Fruit fly (Drosophila melanogaster): ENCODE measurements around the gene CG33177.

CG33177 gene

DNA sequence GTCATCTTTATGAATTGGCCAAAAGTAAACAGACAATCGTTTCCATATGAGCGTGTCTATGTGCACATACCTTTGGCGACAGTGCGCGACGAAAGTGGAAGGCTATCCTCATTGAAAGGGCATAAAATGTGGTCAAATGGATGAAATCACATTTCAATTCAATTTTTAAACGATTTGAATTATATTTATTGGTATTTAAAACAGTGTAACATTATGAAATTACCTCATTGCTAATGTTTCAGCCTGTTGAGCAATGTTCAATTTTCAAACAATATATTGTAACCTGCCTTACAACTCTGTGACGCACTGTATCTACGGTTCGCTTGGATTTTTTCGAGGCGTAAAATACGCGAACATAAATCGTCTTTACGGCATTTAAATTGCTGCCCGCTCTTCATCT lies 38.9 kb downstream of the CG33177 start (continued):
- TF ChIP-seq fd64A (GFP tag; optimal IDR thresholded peaks at IDR 0.05) (no peak), Oaz (GFP tag; IDR thresholded peaks at IDR 0.05) (0 out of 2 replicates have a peak, but pooled peaks have one; percentile 14), MESR4 (GFP tag; optimal IDR thresholded peaks at IDR 0.05) (no peak), YL-1 (GFP tag; optimal IDR thresholded peaks at IDR 0.05) (no peak)

DNA sequence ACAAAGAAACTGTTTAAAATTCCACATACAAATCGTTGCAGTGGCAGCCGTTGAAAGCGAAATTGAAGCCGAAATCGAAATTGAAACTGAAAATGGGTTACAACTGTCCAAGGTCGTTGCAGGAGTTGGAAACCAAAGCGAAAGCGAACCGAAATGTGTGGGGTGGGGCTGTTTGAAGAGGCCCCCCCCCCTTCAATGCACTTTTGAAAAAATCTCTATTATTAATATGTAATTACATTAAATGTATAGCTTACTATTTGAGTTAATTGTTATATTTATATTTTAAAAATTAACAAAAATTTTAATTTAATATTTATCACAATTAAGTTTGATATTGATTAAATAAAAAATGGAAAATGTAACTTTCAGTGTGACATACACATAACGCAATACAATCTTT lies 40.5 kb downstream of the CG33177 start:
- TF ChIP-seq tin (GFP tag; optimal IDR thresholded peaks at IDR 0.05) (no peak), CG16815 (GFP tag; optimal IDR thresholded peaks at IDR 0.05) (no peak), CG3407 (GFP tag; optimal IDR thresholded peaks at IDR 0.05) (no peak), ewg (GFP tag; optimal IDR thresholded peaks at IDR 0.05) (no peak), Elba2 (GFP tag; optimal IDR thresholded peaks at IDR 0.05) (no peak), CG12155 (GFP tag; optimal IDR thresholded peaks at IDR 0.05) (no peak), CG17361 (GFP tag; IDR thresholded peaks at IDR 0.05) (peak; percentile 63; the same call in 2 of the 3 replicates), gt (GFP tag; IDR thresholded peaks at IDR 0.05) (no peak), Bdp1 (GFP tag; optimal IDR thresholded peaks at IDR 0.05) (no peak), fu2 (GFP tag; optimal IDR thresholded peaks at IDR 0.05) (no peak), fd64A (GFP tag; optimal IDR thresholded peaks at IDR 0.05) (no peak), Nf-YA (GFP tag; IDR thresholded peaks at IDR 0.05) (no peak), nau (GFP tag; optimal IDR thresholded peaks at IDR 0.05) (no peak), CG10274 (GFP tag; optimal IDR thresholded peaks at IDR 0.05) (no peak), Optix (GFP tag; IDR thresholded peaks at IDR 0.05) (no peak), corto (GFP tag; optimal IDR thresholded peaks at IDR 0.05) (no peak), fru (optimal IDR thresholded peaks at IDR 0.05) (no peak), CG4360 (GFP tag; IDR thresholded peaks at IDR 0.05) (no peak), CG17612 (GFP tag; IDR thresholded peaks at IDR 0.05) (no peak), Sry-β (GFP tag; optimal IDR thresholded peaks at IDR 0.05) (no peak), Mrtf (GFP tag; IDR thresholded peaks at IDR 0.05) (no peak), Oli (tag; optimal IDR thresholded peaks at IDR 0.05) (peak; percentile 45), Hsf (GFP tag; optimal IDR thresholded peaks at IDR 0.05) (no peak), nmo (GFP tag; optimal IDR thresholded peaks at IDR 0.05) (peak; percentile 33), usp (GFP tag; optimal IDR thresholded peaks at IDR 0.05) (no peak), bsh (GFP tag; optimal IDR thresholded peaks at IDR 0.05) (peak in 1 of 2 experiments; percentile 46), CG15073 (GFP tag; optimal IDR thresholded peaks at IDR 0.05) (no peak), grau (tag; optimal IDR thresholded peaks at IDR 0.05) (peak; percentile 31), CG13123 (GFP tag; optimal IDR thresholded peaks at IDR 0.05) (no peak), CG10366 (GFP tag; IDR thresholded peaks at IDR 0.05) (no peak; the same call in 1 of the 2 replicates), D19B (GFP tag; optimal IDR thresholded peaks at IDR 0.05) (no peak), Meics (GFP tag; optimal IDR thresholded peaks at IDR 0.05) (no peak), CG1603 (tag; optimal IDR thresholded peaks at IDR 0.05) (no peak), D19A (tag; optimal IDR thresholded peaks at IDR 0.05) (peak; percentile 41), CG5953 (GFP tag; IDR thresholded peaks at IDR 0.05) (no peak), CG10959 (GFP tag; IDR thresholded peaks at IDR 0.05) (no peak), ERR (GFP tag; optimal IDR thresholded peaks at IDR 0.05) (no peak), Dip3 (GFP tag; optimal IDR thresholded peaks at IDR 0.05) (no peak), CG9437 (GFP tag; optimal IDR thresholded peaks at IDR 0.05) (no peak), ap (GFP tag; IDR thresholded peaks at IDR 0.05) (0 out of 2 replicates have a peak, but pooled peaks have one; percentile 27), en (GFP tag; optimal IDR thresholded peaks at IDR 0.05) (no peak), Hr51 (GFP tag; optimal IDR thresholded peaks at IDR 0.05) (peak in 1 of 2 experiments; percentile 73), Mes4 (GFP tag; optimal IDR thresholded peaks at IDR 0.05) (no peak), CG12769 (tag; optimal IDR thresholded peaks at IDR 0.05) (no peak), seq (GFP tag; IDR thresholded peaks at IDR 0.05) (no peak), cwo (GFP tag; optimal IDR thresholded peaks at IDR 0.05) (no peak), CG2129 (GFP tag; IDR thresholded peaks at IDR 0.05; ENCODE audit: partially characterized antibody) (no peak)

Data from whole organism, embryonic.